Worm (Caenorhabditis elegans): ENCODE measurements around the gene Y51A2D.8.

ce11 chrV:18586954-18587353 lies 33.3 kb upstream of the Y51A2D.8 start:
- TF ChIP-seq flt-1 (GFP tag; IDR thresholded peaks at IDR 0.05): no peak
- no peak for TF ChIP-seq T22C8.4 (GFP tag; IDR thresholded peaks at IDR 0.05)
- TF ChIP-seq med-1 (GFP tag; optimal IDR thresholded peaks at IDR 0.05; ENCODE audit: insufficient read depth): no peak
- no peak for TF ChIP-seq ztf-29 (GFP tag; IDR thresholded peaks at IDR 0.05)
- no peak for TF ChIP-seq ref-1 (GFP tag; conservative IDR thresholded peaks at IDR 0.05)
- TF ChIP-seq ztf-23 (GFP tag; IDR thresholded peaks at IDR 0.05): no peak
- no peak for TF ChIP-seq tab-1 (GFP tag; IDR thresholded peaks at IDR 0.05)
- no peak for TF ChIP-seq klf-2 (GFP tag; conservative IDR thresholded peaks at IDR 0.05)

Data from whole organism, midembryonic.